Fruit fly (Drosophila melanogaster): ENCODE measurements around the gene CG9231.

The CG9231 gene

dm6 chr3L:19585979-19586378 is at the start of gene CG9231, which contains the start of gene CG9330:
Gene CG9231, minus strand, starts transcription at chr3L:19586003.
Gene CG9330, plus strand, starts transcription at chr3L:19586253.
- TF ChIP-seq Snoo (tag; optimal IDR thresholded peaks at IDR 0.05) (no peak), Pif1A (GFP tag; optimal IDR thresholded peaks at IDR 0.05) (peak; percentile 31), CG9948 (tag; optimal IDR thresholded peaks at IDR 0.05) (no peak), CG32121 (GFP tag; IDR thresholded peaks at IDR 0.05) (no peak), fd96Ca (GFP tag; IDR thresholded peaks at IDR 0.05) (no peak), Ets98B (GFP tag; IDR thresholded peaks at IDR 0.05) (no peak), EcR (GFP tag; optimal IDR thresholded peaks at IDR 0.05) (peak; percentile 14), gl (tag; optimal IDR thresholded peaks at IDR 0.05) (no peak), CG8159 (tag; optimal IDR thresholded peaks at IDR 0.05) (peak; percentile 1)

- TF ChIP-seq D1 (tag; optimal IDR thresholded peaks at IDR 0.05): no peak
- TF ChIP-seq CG9948 (tag; optimal IDR thresholded peaks at IDR 0.05): no peak
- peak; percentile 22 for TF ChIP-seq EcR (GFP tag; optimal IDR thresholded peaks at IDR 0.05)
- TF ChIP-seq CG4496 (GFP tag; IDR thresholded peaks at IDR 0.05): no peak
- TF ChIP-seq CG12605 (GFP tag; IDR thresholded peaks at IDR 0.05): peak; percentile 26; the same call in 1 of the 2 replicates
- TF ChIP-seq Snoo (tag; optimal IDR thresholded peaks at IDR 0.05): peak; percentile 9
- no peak for TF ChIP-seq CG8301 (tag; optimal IDR thresholded peaks at IDR 0.05)
- peak; percentile 38; the same call in 1 of the 2 replicates for TF ChIP-seq Ets98B (GFP tag; IDR thresholded peaks at IDR 0.05)
- peak; percentile 12 for TF ChIP-seq Pif1A (GFP tag; optimal IDR thresholded peaks at IDR 0.05)
- TF ChIP-seq CG32121 (GFP tag; IDR thresholded peaks at IDR 0.05): no peak
- TF ChIP-seq Pif1B (GFP tag; optimal IDR thresholded peaks at IDR 0.05): peak; percentile 4
- no peak for TF ChIP-seq rn (GFP tag; IDR thresholded peaks at IDR 0.05)
- TF ChIP-seq CG8159 (tag; optimal IDR thresholded peaks at IDR 0.05): no peak
Measured at dm6 chr3L:19635478-19635996, 49.7 kb upstream of the CG9231 start, which contains the start of gene wnd. Gene wnd, minus strand, starts transcription at chr3L:19635783.

dm6 chr3L:19634788-19635448 is 49.1 kb upstream of the CG9231 start:
- TF ChIP-seq Snoo (tag; optimal IDR thresholded peaks at IDR 0.05): peak; percentile 57
- no peak for TF ChIP-seq Ets98B (GFP tag; IDR thresholded peaks at IDR 0.05)
- TF ChIP-seq rn (GFP tag; IDR thresholded peaks at IDR 0.05): peak; percentile 53; the same call in 1 of the 2 replicates
- TF ChIP-seq CG4496 (GFP tag; IDR thresholded peaks at IDR 0.05): peak; percentile 61; the same call in 2 of the 3 replicates
- peak; percentile 84 for TF ChIP-seq gl (tag; optimal IDR thresholded peaks at IDR 0.05)
- TF ChIP-seq CG14655 (GFP tag; optimal IDR thresholded peaks at IDR 0.05): peak; percentile 85
- TF ChIP-seq D1 (tag; optimal IDR thresholded peaks at IDR 0.05): peak; percentile 99
- TF ChIP-seq CG13204 (GFP tag; optimal IDR thresholded peaks at IDR 0.05): peak; percentile 58
- TF ChIP-seq Pif1A (GFP tag; optimal IDR thresholded peaks at IDR 0.05): peak; percentile 31
- TF ChIP-seq CG9948 (tag; optimal IDR thresholded peaks at IDR 0.05): peak; percentile 97
- no peak for TF ChIP-seq Pif1B (GFP tag; optimal IDR thresholded peaks at IDR 0.05)
- peak; percentile 86 for TF ChIP-seq CG15710 (tag; optimal IDR thresholded peaks at IDR 0.05)
- no peak for TF ChIP-seq EcR (GFP tag; optimal IDR thresholded peaks at IDR 0.05)
- TF ChIP-seq CG12605 (GFP tag; IDR thresholded peaks at IDR 0.05): peak; percentile 81
- TF ChIP-seq CG32121 (GFP tag; IDR thresholded peaks at IDR 0.05): peak; percentile 77
- TF ChIP-seq CG34367 (tag; optimal IDR thresholded peaks at IDR 0.05): peak; percentile 75
- TF ChIP-seq CG8159 (tag; optimal IDR thresholded peaks at IDR 0.05): peak; percentile 96
- peak; percentile 40; the same call in 1 of the 2 replicates for TF ChIP-seq CG10348 (GFP tag; IDR thresholded peaks at IDR 0.05)
- peak; percentile 86 for TF ChIP-seq CG8301 (tag; optimal IDR thresholded peaks at IDR 0.05)
- peak; percentile 86 for TF ChIP-seq CG17806 (tag; optimal IDR thresholded peaks at IDR 0.05)
- no peak for TF ChIP-seq fd96Ca (GFP tag; IDR thresholded peaks at IDR 0.05)

dm6 chr3L:19632766-19633632 is 47.2 kb upstream of the CG9231 start:
- no peak for TF ChIP-seq CG34367 (tag; optimal IDR thresholded peaks at IDR 0.05)
- TF ChIP-seq CG10348 (GFP tag; IDR thresholded peaks at IDR 0.05): no peak
- peak; percentile 78; the same call in 1 of the 2 replicates for TF ChIP-seq CG32121 (GFP tag; IDR thresholded peaks at IDR 0.05)
- peak; percentile 38 for TF ChIP-seq CG15710 (tag; optimal IDR thresholded peaks at IDR 0.05)
- 0 out of 2 replicates have a peak, but pooled peaks have one; percentile 22 for TF ChIP-seq rn (GFP tag; IDR thresholded peaks at IDR 0.05)
- peak; percentile 59; the same call in 1 of the 2 replicates for TF ChIP-seq Ets98B (GFP tag; IDR thresholded peaks at IDR 0.05)
- no peak for TF ChIP-seq CG8159 (tag; optimal IDR thresholded peaks at IDR 0.05)
- TF ChIP-seq Pif1A (GFP tag; optimal IDR thresholded peaks at IDR 0.05): peak; percentile 56
- peak; percentile 54 for TF ChIP-seq EcR (GFP tag; optimal IDR thresholded peaks at IDR 0.05)
- peak; percentile 4 for TF ChIP-seq gl (tag; optimal IDR thresholded peaks at IDR 0.05)
- TF ChIP-seq CG4496 (GFP tag; IDR thresholded peaks at IDR 0.05): peak; percentile 75
- TF ChIP-seq Snoo (tag; optimal IDR thresholded peaks at IDR 0.05): no peak
- peak; percentile 61 for TF ChIP-seq Pif1B (GFP tag; optimal IDR thresholded peaks at IDR 0.05)
- TF ChIP-seq D1 (tag; optimal IDR thresholded peaks at IDR 0.05): no peak
- TF ChIP-seq fd96Ca (GFP tag; IDR thresholded peaks at IDR 0.05): peak; percentile 65; the same call in 2 of the 3 replicates
- TF ChIP-seq CG12605 (GFP tag; IDR thresholded peaks at IDR 0.05): peak; percentile 14; the same call in 1 of the 2 replicates
- peak; percentile 37 for TF ChIP-seq CG8301 (tag; optimal IDR thresholded peaks at IDR 0.05)
- no peak for TF ChIP-seq CG9948 (tag; optimal IDR thresholded peaks at IDR 0.05)
- TF ChIP-seq CG14655 (GFP tag; optimal IDR thresholded peaks at IDR 0.05): no peak
- peak; percentile 35 for TF ChIP-seq CG17806 (tag; optimal IDR thresholded peaks at IDR 0.05)
- TF ChIP-seq CG13204 (GFP tag; optimal IDR thresholded peaks at IDR 0.05): peak; percentile 40
